Fruit fly (Drosophila melanogaster) whole organism, wandering third instar larva: ENCODE data around the gene Gyc32E.

Experiments used
- Dfd ChIP-seq: fragments of >200 bp; optimal IDR thresholded peaks from 2 replicates; lab custom pipeline; 2017; ENCODE audit warnings: missing biosample characterization, missing genetic modification characterization
- Hr78 ChIP-seq: fragments of >200 bp; optimal IDR thresholded peaks from 2 replicates; lab custom pipeline; 2017; ENCODE audit warnings: missing biosample characterization, missing genetic modification characterization
- N ChIP-seq: fragments of >200 bp; optimal IDR thresholded peaks from 2 replicates; lab custom pipeline; 2018; ENCODE audit warnings: missing biosample characterization, missing external identifiers, missing genetic modification characterization
- foxo ChIP-seq, 2 experiments: fragments of 200-800 bp; sonication (Bioruptor generic); optimal IDR thresholded peaks; 2 replicates in 1 of 2; 3 replicates in 1 of 2; lab custom pipeline; 2016 to 2017; ENCODE audit warnings: missing biosample characterization in 2 of 2, missing genetic modification characterization in 2 of 2
- fru ChIP-seq: fragments of 200-800 bp; sonication (Bioruptor generic); optimal IDR thresholded peaks from 3 replicates; lab custom pipeline; 2016; ENCODE audit warnings: missing biosample characterization, mild to moderate bottlenecking, missing genetic modification characterization
- pan ChIP-seq: fragments of >200 bp; optimal IDR thresholded peaks from 2 replicates; lab custom pipeline; 2017
- psq ChIP-seq: fragments of 200-800 bp; sonication (Bioruptor generic); optimal IDR thresholded peaks from 3 replicates; lab custom pipeline; 2017; ENCODE audit warnings: missing biosample characterization, mild to moderate bottlenecking, missing genetic modification characterization, moderate library complexity
- woc ChIP-seq: sonication (Bioruptor generic); optimal IDR thresholded peaks from 2 replicates; lab custom pipeline; 2016; ENCODE audit warnings: missing biosample characterization, mild to moderate bottlenecking, missing genetic modification characterization

DNA sequence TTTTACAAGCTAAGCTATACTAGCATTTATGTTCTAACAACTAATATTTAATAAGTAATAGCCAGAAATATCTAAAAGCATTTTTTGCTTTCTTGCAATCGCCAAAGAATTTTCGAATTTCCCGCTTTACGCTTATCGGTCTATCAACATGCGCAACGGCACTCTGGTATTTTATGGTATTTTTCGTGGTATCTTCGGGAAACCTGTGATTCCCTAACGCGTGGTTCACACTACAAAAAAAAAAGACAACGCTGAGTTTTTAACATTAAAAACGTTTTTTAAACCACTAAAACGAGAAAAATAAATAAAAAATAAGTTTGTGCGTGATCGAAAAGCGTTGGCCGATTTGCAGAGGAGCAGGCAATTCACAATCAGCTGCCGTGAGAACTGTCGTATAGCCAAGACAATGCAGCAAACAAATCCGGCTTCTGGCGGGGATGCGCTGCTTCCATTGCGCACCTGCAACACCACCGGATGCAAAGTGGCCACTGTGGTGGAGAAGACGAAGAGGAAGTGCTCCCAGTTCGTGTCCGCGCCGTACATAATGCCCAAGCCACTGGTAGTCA is 30.0 kb upstream of the Gyc32E start, which contains the start of gene Boh2:
- TF ChIP-seq fru (GFP tag; lab: Kevin White, UChicago) (no peak), woc (GFP tag; lab: Kevin White, UChicago) (no peak), Dfd (GFP tag; lab: Kevin White, UChicago) (no peak), foxo (GFP tag; optimal IDR thresholded peaks at IDR 0.05; lab: Kevin White, UChicago) (no peak), pan (no peak), N (GFP tag; lab: Kevin White, UChicago) (no peak), Hr78 (GFP tag; lab: Kevin White, UChicago) (no peak), psq (GFP tag; lab: Kevin White, UChicago) (no peak)
